Worm (Caenorhabditis elegans): Measurements from ENCODE around the gene F11G11.14.
A peak's percentile ranks its signal among the peaks of the same experiment; 100 is the strongest.

The F11G11.14 gene

ce11 chrII:4904277-4904676 lies 40.8 kb downstream of the F11G11.14 start (continued):
- TF ChIP-seq fkh-10 (GFP tag; optimal IDR thresholded peaks at IDR 0.05) (peak; percentile 33), zfp-3 (GFP tag; conservative IDR thresholded peaks at IDR 0.05) (no peak), Y75B8A.6 (GFP tag; IDR thresholded peaks at IDR 0.05) (no peak), ceh-20 (GFP tag; IDR thresholded peaks at IDR 0.05) (peak; percentile 66; the same call in 1 of the 2 replicates), F37D6.2 (tag; optimal IDR thresholded peaks at IDR 0.05) (peak; percentile 40), hmg-1.1 (GFP tag; IDR thresholded peaks at IDR 0.05) (peak; percentile 79), daf-12 (tag; optimal IDR thresholded peaks at IDR 0.05) (no peak), mdl-1 (tag; optimal IDR thresholded peaks at IDR 0.05) (peak; percentile 37 to 86), nhr-6 (tag; optimal IDR thresholded peaks at IDR 0.05) (peak; percentile 41), set-16 (GFP tag; IDR thresholded peaks at IDR 0.05) (0 out of 2 replicates have a peak, but pooled peaks have one; percentile 11), nhr-10 (tag; optimal IDR thresholded peaks at IDR 0.05) (no peak), ceh-82 (tag; optimal IDR thresholded peaks at IDR 0.05) (no peak), tra-1 (GFP tag; IDR thresholded peaks at IDR 0.05) (peak; percentile 45; the same call in 1 of the 2 replicates), lin-13 (GFP tag; optimal IDR thresholded peaks at IDR 0.05) (peak; percentile 60), madf-9 (GFP tag; conservative IDR thresholded peaks at IDR 0.05) (0 out of 2 replicates have a peak, but pooled peaks have one; percentile 42), hlh-30 (tag; optimal IDR thresholded peaks at IDR 0.05; ENCODE audit: insufficient read depth) (peak; percentile 89), ces-1 (GFP tag; optimal IDR thresholded peaks at IDR 0.05) (peak; percentile 9), F10B5.3 (tag; optimal IDR thresholded peaks at IDR 0.05) (no peak), lin-38 (GFP tag; IDR thresholded peaks at IDR 0.05) (peak; percentile 74), dpl-1 (GFP tag; optimal IDR thresholded peaks at IDR 0.05) (peak; percentile 56), hif-1 (tag; optimal IDR thresholded peaks at IDR 0.05) (peak in 1 of 2 experiments; percentile 67), mep-1 (tag; optimal IDR thresholded peaks at IDR 0.05) (peak; percentile 78), snpc-4 (tag; optimal IDR thresholded peaks at IDR 0.05) (peak; percentile 7), ZK337.2 (GFP tag; IDR thresholded peaks at IDR 0.05) (no peak), arid-1 (GFP tag; conservative IDR thresholded peaks at IDR 0.05) (peak; percentile 68; the same call in 1 of the 2 replicates)

DNA sequence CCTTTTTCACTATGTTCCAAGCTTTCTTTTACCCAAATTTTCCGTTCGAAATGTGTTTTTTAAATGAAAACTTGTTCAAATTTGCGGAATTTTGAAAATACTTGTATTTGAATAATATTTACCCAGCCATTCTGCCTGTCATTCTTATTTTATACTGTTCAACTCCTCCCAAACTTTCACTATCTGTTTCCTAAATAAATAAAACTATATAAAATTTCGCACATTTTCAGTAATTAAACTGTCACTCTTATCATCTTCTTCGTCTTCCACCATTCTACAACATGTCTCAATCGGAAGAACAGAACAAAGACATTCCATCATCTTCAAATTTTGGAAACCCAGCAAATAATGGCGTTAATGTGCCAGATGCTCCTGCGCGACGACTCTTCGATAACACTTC lies 41.3 kb downstream of the F11G11.14 start, which contains the start of gene btbd-10:
Gene btbd-10, plus strand, starts transcription at position 231 of the 400 bp plus-strand sequence.
- TF ChIP-seq ceh-20 (GFP tag; IDR thresholded peaks at IDR 0.05): no peak
- peak; percentile 81 for TF ChIP-seq php-3 (GFP tag; IDR thresholded peaks at IDR 0.05)
- TF ChIP-seq nhr-41 (GFP tag; IDR thresholded peaks at IDR 0.05): no peak
- no peak for TF ChIP-seq daf-16 (GFP tag; optimal IDR thresholded peaks at IDR 0.05)
- TF ChIP-seq daf-16 (tag; optimal IDR thresholded peaks at IDR 0.05): peak; percentile 62
- TF ChIP-seq dve-1 (tag; optimal IDR thresholded peaks at IDR 0.05; ENCODE audit: insufficient read depth): peak; percentile 5
- 0 out of 2 replicates have a peak, but pooled peaks have one; percentile 14 for TF ChIP-seq lin-1 (GFP tag; IDR thresholded peaks at IDR 0.05)
- peak; percentile 5 for TF ChIP-seq hlh-11 (tag; optimal IDR thresholded peaks at IDR 0.05)
- TF ChIP-seq pqm-1 (tag; optimal IDR thresholded peaks at IDR 0.05): peak; percentile 28
- peak; percentile 44 for TF ChIP-seq aha-1 (tag)
- no peak for TF ChIP-seq zfp-2 (tag; optimal IDR thresholded peaks at IDR 0.05)
- no peak for TF ChIP-seq jun-1 (tag; optimal IDR thresholded peaks at IDR 0.05)
- TF ChIP-seq dmd-6 (GFP tag; IDR thresholded peaks at IDR 0.05): peak; percentile 28; the same call in 1 of the 2 replicates
- no peak for TF ChIP-seq zag-1 (tag; optimal IDR thresholded peaks at IDR 0.05)
- peak; percentile 38 for TF ChIP-seq nhr-28 (tag; optimal IDR thresholded peaks at IDR 0.05)
- no peak for TF ChIP-seq nhr-11 (tag; optimal IDR thresholded peaks at IDR 0.05)

- 0 out of 2 replicates have a peak, but pooled peaks have one; percentile 36 for TF ChIP-seq snpc-1.2 (GFP tag; IDR thresholded peaks at IDR 0.05)
- TF ChIP-seq mdt-29 (GFP tag; IDR thresholded peaks at IDR 0.05): no peak
These were observed 41.9 kb downstream of the F11G11.14 start for ce11 chrII:4905331-4905730.
